Fruit fly (Drosophila melanogaster): Measurements from ENCODE around the gene CG11563.

The CG11563 gene

DNA sequence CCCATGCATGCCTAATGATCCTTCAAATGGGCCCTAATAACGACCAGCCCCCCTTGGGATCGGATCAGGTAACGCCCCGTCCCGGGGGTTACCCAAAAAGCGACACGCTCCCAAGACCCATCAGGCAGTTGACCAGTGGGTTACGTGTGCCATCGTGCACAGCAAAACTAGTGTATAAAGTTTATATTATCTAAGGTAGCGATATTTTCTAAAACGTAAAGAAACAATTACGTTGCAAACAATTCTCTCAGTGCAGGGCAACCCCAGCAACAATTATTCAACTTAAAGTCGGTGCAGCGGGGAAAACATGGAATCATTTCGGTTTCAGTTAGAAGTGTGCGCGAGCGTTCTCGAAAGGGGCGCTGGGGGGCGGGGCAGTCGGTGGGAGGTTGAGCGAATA lies 24.2 kb upstream of the CG11563 start (continued):
- TF ChIP-seq pum (GFP tag; optimal IDR thresholded peaks at IDR 0.05), result no peak
- TF ChIP-seq Aef1 (GFP tag; IDR thresholded peaks at IDR 0.05), result no peak
- no peak for TF ChIP-seq CG17385 (GFP tag; optimal IDR thresholded peaks at IDR 0.05)
- TF ChIP-seq Atf-2 (GFP tag; optimal IDR thresholded peaks at IDR 0.05), result no peak
- TF ChIP-seq dmrt11E (tag; optimal IDR thresholded peaks at IDR 0.05), result peak; percentile 42
- TF ChIP-seq nmo (GFP tag; optimal IDR thresholded peaks at IDR 0.05), result peak; percentile 37
- peak; percentile 21 for TF ChIP-seq CG1529 (GFP tag; optimal IDR thresholded peaks at IDR 0.05)
- no peak for TF ChIP-seq Adf1 (GFP tag; IDR thresholded peaks at IDR 0.05)
- no peak for TF ChIP-seq CG10147 (GFP tag; optimal IDR thresholded peaks at IDR 0.05)
- TF ChIP-seq Gsc (GFP tag; IDR thresholded peaks at IDR 0.05), result no peak
- TF ChIP-seq ash1 (GFP tag; optimal IDR thresholded peaks at IDR 0.05), result no peak
- TF ChIP-seq CG18764 (GFP tag; optimal IDR thresholded peaks at IDR 0.05), result no peak
- TF ChIP-seq hbn (GFP tag; IDR thresholded peaks at IDR 0.05; ENCODE audit: partially characterized antibody), result no peak
- TF ChIP-seq CG8359 (GFP tag; optimal IDR thresholded peaks at IDR 0.05; ENCODE audit: borderline replicate concordance), result no peak
- no peak for TF ChIP-seq en (GFP tag; optimal IDR thresholded peaks at IDR 0.05)
- TF ChIP-seq CG8924 (tag; optimal IDR thresholded peaks at IDR 0.05), result no peak
- no peak for TF ChIP-seq HLH4C (GFP tag; IDR thresholded peaks at IDR 0.05; ENCODE audit: partially characterized antibody)
- no peak for TF ChIP-seq cas (GFP tag; IDR thresholded peaks at IDR 0.05)
- TF ChIP-seq ken (GFP tag; IDR thresholded peaks at IDR 0.05), result no peak
- no peak for TF ChIP-seq CG12769 (tag; optimal IDR thresholded peaks at IDR 0.05)
- peak; percentile 8 for TF ChIP-seq CG6254 (GFP tag; optimal IDR thresholded peaks at IDR 0.05)
- TF ChIP-seq CG1832 (GFP tag; optimal IDR thresholded peaks at IDR 0.05), result no peak
- no peak for TF ChIP-seq Bgb (GFP tag; IDR thresholded peaks at IDR 0.05; ENCODE audit: partially characterized antibody)
- TF ChIP-seq CG9797 (GFP tag; optimal IDR thresholded peaks at IDR 0.05), result no peak
- TF ChIP-seq chinmo (GFP tag; IDR thresholded peaks at IDR 0.05; ENCODE audit: partially characterized antibody), result no peak
- TF ChIP-seq Max (GFP tag; optimal IDR thresholded peaks at IDR 0.05), result no peak
- no peak for TF ChIP-seq unc-4 (GFP tag; IDR thresholded peaks at IDR 0.05; ENCODE audit: partially characterized antibody)
- TF ChIP-seq bbx (GFP tag; IDR thresholded peaks at IDR 0.05; ENCODE audit: partially characterized antibody), result no peak
- no peak for TF ChIP-seq CG18011 (GFP tag; optimal IDR thresholded peaks at IDR 0.05)
- no peak for TF ChIP-seq Six4 (GFP tag; optimal IDR thresholded peaks at IDR 0.05)
- TF ChIP-seq Hmr (GFP tag; optimal IDR thresholded peaks at IDR 0.05), result no peak
- TF ChIP-seq maf-S (GFP tag; optimal IDR thresholded peaks at IDR 0.05), result no peak
- no peak for TF ChIP-seq sisA (GFP tag; IDR thresholded peaks at IDR 0.05)
- no peak for TF ChIP-seq CG9727 (GFP tag; optimal IDR thresholded peaks at IDR 0.05)
- no peak for TF ChIP-seq CG12155 (GFP tag; optimal IDR thresholded peaks at IDR 0.05)
- no peak for TF ChIP-seq Ets97D (GFP tag; optimal IDR thresholded peaks at IDR 0.05)
- no peak for TF ChIP-seq peb (GFP tag; IDR thresholded peaks at IDR 0.05)
- TF ChIP-seq Atf6 (GFP tag; IDR thresholded peaks at IDR 0.05), result no peak
- no peak for TF ChIP-seq Eip74EF (GFP tag; optimal IDR thresholded peaks at IDR 0.05)
- TF ChIP-seq lab (GFP tag; optimal IDR thresholded peaks at IDR 0.05), result no peak
- no peak for TF ChIP-seq ato (GFP tag; IDR thresholded peaks at IDR 0.05; ENCODE audit: partially characterized antibody)
- TF ChIP-seq tio (GFP tag; optimal IDR thresholded peaks at IDR 0.05), result no peak
- no peak for TF ChIP-seq CG10959 (GFP tag; IDR thresholded peaks at IDR 0.05)
- TF ChIP-seq Dfd (GFP tag; optimal IDR thresholded peaks at IDR 0.05), result no peak
- no peak for TF ChIP-seq CG5245 (GFP tag; optimal IDR thresholded peaks at IDR 0.05)
- TF ChIP-seq Ada2b (GFP tag; IDR thresholded peaks at IDR 0.05), result no peak
- no peak for TF ChIP-seq CHES-1-like (GFP tag; optimal IDR thresholded peaks at IDR 0.05)
- TF ChIP-seq Blimp-1 (GFP tag; optimal IDR thresholded peaks at IDR 0.05), result peak; percentile 76
- TF ChIP-seq CG13123 (GFP tag; optimal IDR thresholded peaks at IDR 0.05), result no peak
- TF ChIP-seq Deaf1 (tag; optimal IDR thresholded peaks at IDR 0.05), result no peak
- no peak for TF ChIP-seq br (optimal IDR thresholded peaks at IDR 0.05)
